Worm (Caenorhabditis elegans) whole organism, late embryonic: Measurements from ENCODE around the gene EEED8.3.

Experiments
- F13H6.1 ChIP-seq: sonication (generic microtip); optimal IDR thresholded peaks from 2 replicates; lab custom pipeline; 2016; ENCODE audit warnings: missing genetic modification characterization, missing compliant biosample characterization
- K09A11.1 ChIP-seq: sonication (generic microtip); optimal IDR thresholded peaks from 2 replicates; lab custom pipeline; 2017; ENCODE audit warnings: antibody characterized with exemption, mild to moderate bottlenecking, missing genetic modification characterization, missing compliant biosample characterization; ENCODE audit not compliant: insufficient read depth
- T23F11.4 ChIP-seq: fragments of 200-800 bp; sonication (Bioruptor generic); optimal IDR thresholded peaks from 2 replicates; lab custom pipeline; 2018; ENCODE audit warnings: mild to moderate bottlenecking, missing genetic modification characterization, missing compliant biosample characterization
- Y22D7AL.16 ChIP-seq: sonication (generic microtip); optimal IDR thresholded peaks from 2 replicates; lab custom pipeline; 2016; ENCODE audit warnings: missing genetic modification characterization, missing compliant biosample characterization
- ahr-1 ChIP-seq: sonication (generic microtip); optimal IDR thresholded peaks from 2 replicates; lab custom pipeline; 2016; ENCODE audit warnings: missing genetic modification characterization, missing compliant biosample characterization
- ama-1 ChIP-seq: fragments of 150-350 bp; optimal IDR thresholded peaks from 2 replicates; lab custom pipeline; 2014
- ceh-2 ChIP-seq: sonication (generic microtip); optimal IDR thresholded peaks from 2 replicates; lab custom pipeline; 2016; ENCODE audit warnings: missing genotype, missing genetic modification characterization, missing compliant biosample characterization
- ceh-31 ChIP-seq: sonication (generic microtip); optimal IDR thresholded peaks from 2 replicates; lab custom pipeline; 2016; ENCODE audit warnings: missing genetic modification characterization, missing compliant biosample characterization
- ceh-48 ChIP-seq: sonication (generic microtip); optimal IDR thresholded peaks from 2 replicates; lab custom pipeline; 2016; ENCODE audit warnings: missing genetic modification characterization, inconsistent platforms, missing compliant biosample characterization
- ceh-6 ChIP-seq: fragments of 200-800 bp; sonication (Bioruptor generic); optimal IDR thresholded peaks from 2 replicates; lab custom pipeline; 2018; ENCODE audit warnings: mild to moderate bottlenecking, missing genetic modification characterization, missing compliant biosample characterization
- ceh-9 ChIP-seq: sonication (generic microtip); optimal IDR thresholded peaks from 2 replicates; lab custom pipeline; 2016; ENCODE audit warnings: mild to moderate bottlenecking, missing genetic modification characterization, inconsistent platforms, missing compliant biosample characterization
- che-1 ChIP-seq: sonication (generic microtip); optimal IDR thresholded peaks from 2 replicates; lab custom pipeline; 2016; ENCODE audit warnings: mild to moderate bottlenecking, missing genetic modification characterization, missing compliant biosample characterization
- dve-1 ChIP-seq: sonication (generic microtip); optimal IDR thresholded peaks from 2 replicates; lab custom pipeline; 2017; ENCODE audit warnings: antibody characterized with exemption, mild to moderate bottlenecking, missing genetic modification characterization, missing compliant biosample characterization
- elt-2 ChIP-seq: sonication (generic microtip); optimal IDR thresholded peaks from 2 replicates; lab custom pipeline; 2016; ENCODE audit warnings: missing genetic modification reagents, missing genetic modification characterization, missing compliant biosample characterization
- elt-4 ChIP-seq: sonication (generic microtip); optimal IDR thresholded peaks from 2 replicates; lab custom pipeline; 2016; ENCODE audit warnings: missing genetic modification characterization, missing compliant biosample characterization
- ets-4 ChIP-seq: sonication (generic microtip); optimal IDR thresholded peaks from 2 replicates; lab custom pipeline; 2016; ENCODE audit warnings: missing genetic modification characterization, missing compliant biosample characterization
- eyg-1 ChIP-seq: sonication (generic microtip); optimal IDR thresholded peaks from 2 replicates; lab custom pipeline; 2016; ENCODE audit warnings: missing genotype, missing genetic modification characterization, missing compliant biosample characterization
- fkh-10 ChIP-seq: fragments of 150-350 bp; optimal IDR thresholded peaks from 2 replicates; lab custom pipeline; 2014; ENCODE audit warnings: missing biosample characterization, missing genetic modification reagents, missing genetic modification characterization
- hlh-13 ChIP-seq: fragments of 200-800 bp; sonication (Bioruptor generic); optimal IDR thresholded peaks from 2 replicates; lab custom pipeline; 2018; ENCODE audit warnings: mild to moderate bottlenecking, missing genetic modification characterization, missing compliant biosample characterization
- hlh-30 ChIP-seq: sonication (generic microtip); optimal IDR thresholded peaks from 2 replicates; lab custom pipeline; 2017; ENCODE audit warnings: antibody characterized with exemption, missing genetic modification characterization, missing compliant biosample characterization; ENCODE audit not compliant: insufficient read depth
- hlh-8 ChIP-seq: sonication (generic microtip); optimal IDR thresholded peaks from 2 replicates; lab custom pipeline; 2016; ENCODE audit warnings: missing genotype, missing genetic modification characterization, missing compliant biosample characterization
- lim-6 ChIP-seq: sonication (generic microtip); optimal IDR thresholded peaks from 2 replicates; lab custom pipeline; 2016; ENCODE audit warnings: missing genetic modification characterization, missing compliant biosample characterization
- nfya-1 ChIP-seq: sonication (generic microtip); optimal IDR thresholded peaks from 2 replicates; lab custom pipeline; 2017; ENCODE audit warnings: missing genetic modification characterization, mild to moderate bottlenecking, missing compliant biosample characterization, antibody characterized with exemption, moderate library complexity
- nhr-11 ChIP-seq: fragments of 150-350 bp; optimal IDR thresholded peaks from 2 replicates; lab custom pipeline; 2014; ENCODE audit warnings: missing biosample characterization, missing genetic modification characterization
- nhr-232 ChIP-seq: sonication (generic microtip); optimal IDR thresholded peaks from 2 replicates; lab custom pipeline; 2016; ENCODE audit warnings: missing genetic modification characterization, missing compliant biosample characterization
- pat-9 ChIP-seq: fragments of 200-800 bp; sonication (Bioruptor generic); optimal IDR thresholded peaks from 2 replicates; lab custom pipeline; 2018; ENCODE audit warnings: mild to moderate bottlenecking, missing genetic modification characterization, moderate library complexity, missing compliant biosample characterization
- pax-1 ChIP-seq: fragments of 150-350 bp; optimal IDR thresholded peaks from 2 replicates; lab custom pipeline; 2014; ENCODE audit warnings: missing biosample characterization, missing genetic modification characterization
- pha-2 ChIP-seq: sonication (generic microtip); optimal IDR thresholded peaks from 2 replicates; lab custom pipeline; 2017; ENCODE audit warnings: mild to moderate bottlenecking, missing genetic modification characterization, missing compliant biosample characterization
- rnt-1 ChIP-seq: sonication (generic microtip); optimal IDR thresholded peaks from 2 replicates; lab custom pipeline; 2016; ENCODE audit warnings: missing genetic modification characterization, missing compliant biosample characterization
- sdc-2 ChIP-seq: sonication (generic microtip); optimal IDR thresholded peaks from 2 replicates; lab custom pipeline; 2016; ENCODE audit warnings: missing genotype, missing genetic modification characterization, missing compliant biosample characterization
- sox-2 ChIP-seq: fragments of 200-800 bp; sonication (Bioruptor generic); IDR thresholded peaks from 2 replicates; pipeline ENCODE4 v1.3.6; 2022; ENCODE audit warnings: missing genetic modification reagents, missing genetic modification characterization, missing compliant biosample characterization
- sox-4 ChIP-seq: sonication (generic microtip); optimal IDR thresholded peaks from 2 replicates; lab custom pipeline; 2017; ENCODE audit warnings: mild to moderate bottlenecking, missing genetic modification characterization, inconsistent platforms, missing compliant biosample characterization
- syd-9 ChIP-seq: sonication (generic microtip); optimal IDR thresholded peaks from 2 replicates; lab custom pipeline; 2016; ENCODE audit warnings: mild to moderate bottlenecking, missing genetic modification characterization, moderate library complexity, missing compliant biosample characterization
- tbx-2 ChIP-seq: sonication (generic microtip); optimal IDR thresholded peaks from 2 replicates; lab custom pipeline; 2016; ENCODE audit warnings: missing genetic modification characterization, missing compliant biosample characterization
- unc-42 ChIP-seq: sonication (generic microtip); optimal IDR thresholded peaks from 2 replicates; lab custom pipeline; 2016; ENCODE audit warnings: missing genotype, missing genetic modification characterization, missing compliant biosample characterization
- zip-5 ChIP-seq: sonication (generic microtip); optimal IDR thresholded peaks from 2 replicates; lab custom pipeline; 2016; ENCODE audit warnings: missing genetic modification characterization, missing compliant biosample characterization
- ztf-16 ChIP-seq: sonication (generic microtip); optimal IDR thresholded peaks from 2 replicates; lab custom pipeline; 2017; ENCODE audit warnings: missing genetic modification characterization, missing compliant biosample characterization

EEED8.3 gene

DNA sequence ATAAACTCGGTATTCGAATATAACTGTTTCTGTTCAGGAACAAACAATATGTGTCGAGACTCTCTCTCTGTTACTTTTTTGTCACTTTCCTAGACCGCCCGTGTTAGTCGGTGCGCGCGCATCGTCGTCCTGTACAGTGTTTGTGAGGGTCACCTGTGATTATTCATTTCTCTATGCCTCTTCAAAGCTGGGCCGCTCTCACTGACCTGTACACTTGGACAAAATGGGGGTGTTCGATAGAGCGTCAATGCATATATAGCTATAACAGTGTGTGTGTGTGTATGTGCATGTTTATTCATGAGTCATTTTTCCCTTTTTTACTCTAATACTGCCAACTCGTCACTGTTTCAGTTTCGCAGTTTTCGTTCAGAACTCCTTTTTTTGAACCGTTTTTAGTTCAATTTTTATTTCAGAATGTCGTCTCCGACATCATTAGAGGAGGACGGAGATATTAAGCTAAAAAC lies 34.4 kb upstream of the EEED8.3 start, which contains the start of gene pkc-3:
Gene pkc-3 (plus strand): TSS at position 414 of the 464 bp plus-strand sequence.
- TF ChIP-seq ceh-9 (tag; lab: Kevin White, UChicago) (no peak), unc-42 (tag; lab: Kevin White, UChicago) (no peak), dve-1 (tag; lab: Kevin White, UChicago) (peak; percentile 4), hlh-30 (tag; lab: Kevin White, UChicago) (peak; percentile 2), Y22D7AL.16 (tag; lab: Kevin White, UChicago) (no peak), tbx-2 (tag; lab: Kevin White, UChicago) (peak; percentile 14), elt-2 (peak; percentile 74), T23F11.4 (GFP tag; lab: Kevin White, UChicago) (peak; percentile 26), ceh-2 (tag; lab: Kevin White, UChicago) (peak; percentile 9), eyg-1 (tag; lab: Kevin White, UChicago) (no peak), ahr-1 (tag; lab: Kevin White, UChicago) (no peak), pax-1 (tag; lab: Kevin White, UChicago) (peak; percentile 26), lim-6 (tag; lab: Kevin White, UChicago) (no peak), ama-1 (lab: Kevin White, UChicago) (peak; percentile 43), nfya-1 (tag; lab: Kevin White, UChicago) (peak; percentile 34), ztf-16 (tag; lab: Kevin White, UChicago) (no peak), hlh-13 (GFP tag; lab: Kevin White, UChicago) (no peak), ceh-31 (no peak), fkh-10 (no peak)

DNA sequence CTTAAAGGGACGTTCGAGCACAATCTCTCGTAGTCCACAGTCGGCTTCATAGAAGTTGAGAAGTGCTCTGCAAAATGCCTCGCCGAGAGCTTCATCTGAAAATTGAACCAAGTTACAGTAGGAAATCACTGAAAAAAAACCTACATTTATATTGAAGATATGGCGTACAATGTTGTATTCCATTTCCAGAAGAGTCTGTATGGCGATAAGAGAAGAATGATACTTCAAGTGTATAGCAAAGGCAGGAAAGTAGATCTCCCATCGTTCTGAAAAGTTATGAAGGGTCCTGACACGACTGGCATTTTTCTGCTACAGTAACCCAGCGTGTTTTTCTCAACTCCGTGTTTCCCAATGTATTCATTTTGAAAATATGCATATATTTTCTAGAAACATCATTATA lies 29.8 kb upstream of the EEED8.3 start:
- TF ChIP-seq K09A11.1 (tag; lab: Kevin White, UChicago) (no peak), nhr-11 (no peak), ets-4 (tag; lab: Kevin White, UChicago) (no peak)
- TF ChIP-seq, all 69 proteins: peak for 0

DNA sequence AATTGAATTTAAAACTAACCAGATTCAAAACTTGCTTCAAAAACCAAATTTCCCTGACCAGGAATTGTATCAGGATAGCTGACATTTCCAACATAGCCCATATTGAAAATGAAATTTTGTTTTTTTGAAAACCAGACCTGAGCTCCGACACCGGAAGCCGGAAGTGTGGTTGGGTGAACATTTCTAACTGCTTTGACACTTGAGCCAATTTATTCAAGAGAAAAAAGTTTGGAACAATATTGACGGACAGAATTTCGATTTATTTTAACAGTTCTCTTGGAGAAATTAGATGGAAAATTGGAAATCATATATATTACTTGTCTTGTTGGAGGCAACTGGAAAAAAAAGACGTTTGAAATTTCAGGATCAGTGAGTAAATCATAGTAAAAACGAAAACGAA lies 26.9 kb upstream of the EEED8.3 start, which contains the start of gene ccpp-6:
Gene ccpp-6 (minus strand): TSS at position 101 of the 400 bp plus-strand sequence.
- TF ChIP-seq nhr-232 (tag; lab: Kevin White, UChicago) (no peak), nhr-11 (no peak), ztf-16 (tag; lab: Kevin White, UChicago) (no peak), F13H6.1 (tag; lab: Kevin White, UChicago) (no peak), rnt-1 (tag; lab: Kevin White, UChicago) (no peak), elt-4 (tag; lab: Kevin White, UChicago) (no peak), ceh-48 (tag; lab: Kevin White, UChicago) (no peak), ahr-1 (tag; lab: Kevin White, UChicago) (no peak), syd-9 (tag; lab: Kevin White, UChicago) (no peak), ceh-2 (tag; lab: Kevin White, UChicago) (no peak), ceh-31 (no peak), sox-2 (GFP tag; lab: Robert Waterston, UW) (no peak), pat-9 (tag; lab: Kevin White, UChicago) (no peak), eyg-1 (tag; lab: Kevin White, UChicago) (no peak)

DNA sequence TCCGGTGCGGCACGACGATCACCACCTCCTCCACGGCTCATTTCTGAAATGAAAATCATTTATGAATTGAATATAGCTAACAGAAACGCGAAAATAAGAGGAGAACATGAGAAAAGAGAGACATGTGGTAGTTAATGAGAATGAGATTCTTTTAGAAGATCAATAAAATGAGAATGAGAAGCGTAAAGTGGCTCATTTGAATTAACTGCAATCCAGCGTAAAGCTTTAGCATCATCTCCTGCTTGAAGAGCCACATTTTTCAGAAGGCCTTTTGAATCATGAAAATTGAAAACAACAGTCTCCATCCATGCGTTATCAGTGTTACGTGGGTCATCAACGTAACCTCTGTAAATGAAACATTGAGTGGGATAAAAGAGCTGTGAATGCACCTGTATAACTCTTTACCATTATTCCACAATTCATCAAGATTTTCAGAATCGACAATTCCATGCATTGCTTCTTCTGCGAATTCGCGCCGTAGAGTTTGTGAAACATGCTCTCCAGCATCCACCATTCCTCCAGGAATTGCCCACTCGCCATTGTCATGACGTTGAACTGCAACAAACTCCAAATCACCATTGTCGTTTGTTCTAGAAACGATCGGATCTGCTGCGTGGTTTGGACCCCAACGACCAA lies 25.2 kb upstream of the EEED8.3 start, which contains the start of gene rsp-4:
Gene rsp-4 (minus strand): TSS at position 51 of the 636 bp plus-strand sequence.
- TF ChIP-seq T23F11.4 (GFP tag; lab: Kevin White, UChicago) (no peak), K09A11.1 (tag; lab: Kevin White, UChicago) (no peak), F13H6.1 (tag; lab: Kevin White, UChicago) (no peak), sox-2 (GFP tag; lab: Robert Waterston, UW) (no peak), che-1 (no peak), pha-2 (no peak), ceh-9 (tag; lab: Kevin White, UChicago) (no peak), sdc-2 (tag; lab: Kevin White, UChicago) (no peak), fkh-10 (no peak), tbx-2 (tag; lab: Kevin White, UChicago) (no peak), elt-4 (tag; lab: Kevin White, UChicago) (no peak), hlh-8 (tag; lab: Kevin White, UChicago) (no peak), sox-4 (no peak), ceh-6 (GFP tag; lab: Kevin White, UChicago) (no peak), dve-1 (tag; lab: Kevin White, UChicago) (no peak), ztf-16 (tag; lab: Kevin White, UChicago) (no peak), zip-5 (no peak)
- TF ChIP-seq, all 69 proteins: peak for 0
